Fruit fly (Drosophila melanogaster): Measurements from ENCODE around the gene CG32071.

CG32071 gene

dm6 chr3L:11084557-11085231 lies 19.0 kb downstream of the CG32071 start (continued):
- peak in 1 of 2 experiments; percentile 98 for TF ChIP-seq Eip74EF (GFP tag; optimal IDR thresholded peaks at IDR 0.05)
- peak; percentile 92 for TF ChIP-seq Antp (GFP tag; optimal IDR thresholded peaks at IDR 0.05)
- TF ChIP-seq twi (tag; optimal IDR thresholded peaks at IDR 0.05) = peak; percentile 89
- peak; percentile 76; the same call in 1 of the 2 replicates for TF ChIP-seq MBD-R2 (GFP tag; IDR thresholded peaks at IDR 0.05)
- peak; percentile 97 for TF ChIP-seq NC2β (GFP tag; optimal IDR thresholded peaks at IDR 0.05)
- TF ChIP-seq CG10654 (GFP tag; optimal IDR thresholded peaks at IDR 0.05) = peak; percentile 92
- TF ChIP-seq ap (GFP tag; IDR thresholded peaks at IDR 0.05) = peak; percentile 97
- TF ChIP-seq Six4 (GFP tag; optimal IDR thresholded peaks at IDR 0.05) = peak; percentile 96
- TF ChIP-seq PHDP (tag; optimal IDR thresholded peaks at IDR 0.05) = peak; percentile 97
- peak in 1 of 3 experiments; percentile 98 for TF ChIP-seq lola (GFP tag; optimal IDR thresholded peaks at IDR 0.05)
- TF ChIP-seq HmgD (GFP tag; optimal IDR thresholded peaks at IDR 0.05) = peak; percentile 82
- peak; percentile 75 for TF ChIP-seq sug (tag; optimal IDR thresholded peaks at IDR 0.05)
- TF ChIP-seq tio (GFP tag; optimal IDR thresholded peaks at IDR 0.05) = peak; percentile 95
- peak in 1 of 2 experiments; percentile 91 for TF ChIP-seq Hr78 (GFP tag; optimal IDR thresholded peaks at IDR 0.05)
- TF ChIP-seq fu2 (GFP tag; optimal IDR thresholded peaks at IDR 0.05) = peak; percentile 91
- TF ChIP-seq z (GFP tag; IDR thresholded peaks at IDR 0.05) = peak; percentile 68; the same call in 1 of the 3 replicates

dm6 chr3L:11083605-11084004 lies 20.1 kb downstream of the CG32071 start:
- TF ChIP-seq grn (GFP tag; optimal IDR thresholded peaks at IDR 0.05) = peak; percentile 73
- TF ChIP-seq cg (GFP tag; optimal IDR thresholded peaks at IDR 0.05) = peak; percentile 25
- peak; percentile 83 for TF ChIP-seq Blimp-1 (GFP tag; optimal IDR thresholded peaks at IDR 0.05)
- TF ChIP-seq nom (GFP tag; optimal IDR thresholded peaks at IDR 0.05) = peak; percentile 10
- no peak for TF ChIP-seq Med (GFP tag)

- TF ChIP-seq cg (GFP tag; optimal IDR thresholded peaks at IDR 0.05) (no peak), dmrt11E (tag; optimal IDR thresholded peaks at IDR 0.05) (peak; percentile 68), fd96Cb (tag; optimal IDR thresholded peaks at IDR 0.05) (peak; percentile 41), CG15479 (GFP tag; optimal IDR thresholded peaks at IDR 0.05) (peak; percentile 6), CG15269 (tag; optimal IDR thresholded peaks at IDR 0.05) (no peak), CG14860 (GFP tag; IDR thresholded peaks at IDR 0.05; ENCODE audit: partially characterized antibody) (no peak), CG7271 (tag; optimal IDR thresholded peaks at IDR 0.05) (no peak), gro (GFP tag; optimal IDR thresholded peaks at IDR 0.05) (no peak), CG13894 (tag; optimal IDR thresholded peaks at IDR 0.05) (no peak), CG32767 (GFP tag; IDR thresholded peaks at IDR 0.05) (0 out of 2 replicates have a peak, but pooled peaks have one; percentile 30), toy (GFP tag; IDR thresholded peaks at IDR 0.05) (no peak), CG18764 (GFP tag; optimal IDR thresholded peaks at IDR 0.05) (no peak), corto (GFP tag; optimal IDR thresholded peaks at IDR 0.05) (no peak), Fer3 (tag; optimal IDR thresholded peaks at IDR 0.05) (peak; percentile 20), org-1 (GFP tag; optimal IDR thresholded peaks at IDR 0.05) (no peak), Nf-YA (GFP tag; IDR thresholded peaks at IDR 0.05) (no peak), CG34422 (GFP tag; IDR thresholded peaks at IDR 0.05) (peak; percentile 35; the same call in 1 of the 3 replicates), wor (GFP tag; IDR thresholded peaks at IDR 0.05) (no peak), insv (GFP tag; optimal IDR thresholded peaks at IDR 0.05) (no peak), lola (GFP tag; optimal IDR thresholded peaks at IDR 0.05) (peak in 1 of 3 experiments; percentile 61), zfh2 (GFP tag; optimal IDR thresholded peaks at IDR 0.05) (peak; percentile 27), maf-S (GFP tag; optimal IDR thresholded peaks at IDR 0.05) (no peak), Mad (GFP tag; optimal IDR thresholded peaks at IDR 0.05) (no peak), btn (GFP tag; optimal IDR thresholded peaks at IDR 0.05) (no peak), CG10654 (GFP tag; optimal IDR thresholded peaks at IDR 0.05) (peak; percentile 33), Rx (GFP tag; IDR thresholded peaks at IDR 0.05) (no peak), PHDP (tag; optimal IDR thresholded peaks at IDR 0.05) (no peak)
Measured at dm6 chr3L:11074043-11074853, 29.4 kb downstream of the CG32071 start, which contains the start of the genes Pfdn2 and Noc1. Gene Pfdn2 (minus strand): TSS chr3L:11074388. Gene Noc1 (plus strand): TSS chr3L:11074769.

Data from whole organism, embryonic.